Worm (Caenorhabditis elegans) whole organism, young adult: ENCODE measurements around the gene str-85.

Source experiments
- F52B5.7 ChIP-seq: sonication (generic microtip); optimal IDR thresholded peaks from 2 replicates; lab custom pipeline; 2016; ENCODE audit warnings: mild to moderate bottlenecking, missing genetic modification characterization, missing compliant biosample characterization
- ceh-27 ChIP-seq: fragments of 200-800 bp; sonication (Bioruptor generic); optimal IDR thresholded peaks from 2 replicates; lab custom pipeline; 2018; ENCODE audit warnings: mild to moderate bottlenecking, missing genetic modification characterization, moderate library complexity, missing compliant biosample characterization
- lin-35 ChIP-seq, 3 experiments: fragments of 150-350 bp in 2 of 3; sonication (generic microtip) in 1 of 3; optimal IDR thresholded peaks; 2 replicates each; lab custom pipeline; 2014 to 2018; ENCODE audit warnings: missing biosample characterization in 3 of 3, missing genetic modification characterization in 3 of 3, missing genetic modification reagents in 3 of 3
- lin-40 ChIP-seq: sonication (generic microtip); optimal IDR thresholded peaks from 2 replicates; lab custom pipeline; 2016; ENCODE audit warnings: missing genetic modification characterization, mild to moderate bottlenecking, missing compliant biosample characterization, missing genotype, missing genetic modification reagents
- lsy-27 ChIP-seq: sonication (generic microtip); optimal IDR thresholded peaks from 2 replicates; lab custom pipeline; 2017; ENCODE audit warnings: missing genetic modification characterization, mild to moderate bottlenecking, missing compliant biosample characterization, antibody characterized with exemption, missing genotype, borderline replicate concordance; ENCODE audit not compliant: insufficient read depth
- nfya-2 ChIP-seq: fragments of 200-800 bp; sonication (Bioruptor generic); IDR thresholded peaks from 2 replicates; pipeline ENCODE4 v1.3.6; 2022; ENCODE audit warnings: missing genetic modification reagents, missing genetic modification characterization, missing compliant biosample characterization
- nhr-179 ChIP-seq: sonication (generic microtip); optimal IDR thresholded peaks from 2 replicates; lab custom pipeline; 2016; ENCODE audit warnings: mild to moderate bottlenecking, missing genetic modification characterization, missing compliant biosample characterization
- snpc-4 ChIP-seq, 5 experiments: fragments of 150-350 bp in 1 of 5; sonication (generic microtip) in 4 of 5; optimal IDR thresholded peaks; 2 replicates each; lab custom pipeline; 2014 to 2018; ENCODE audit warnings: missing genetic modification characterization in 5 of 5, missing biosample characterization in 3 of 5, antibody characterized with exemption in 2 of 5, mild to moderate bottlenecking in 2 of 5, missing compliant biosample characterization in 2 of 5, missing genotype in 2 of 5, moderate library complexity in 2 of 5, missing genetic modification reagents in 1 of 5
- unc-62 ChIP-seq: fragments of 150-350 bp; optimal IDR thresholded peaks from 2 replicates; lab custom pipeline; 2014; ENCODE audit warnings: missing biosample characterization, missing genetic modification reagents, missing genetic modification characterization

DNA sequence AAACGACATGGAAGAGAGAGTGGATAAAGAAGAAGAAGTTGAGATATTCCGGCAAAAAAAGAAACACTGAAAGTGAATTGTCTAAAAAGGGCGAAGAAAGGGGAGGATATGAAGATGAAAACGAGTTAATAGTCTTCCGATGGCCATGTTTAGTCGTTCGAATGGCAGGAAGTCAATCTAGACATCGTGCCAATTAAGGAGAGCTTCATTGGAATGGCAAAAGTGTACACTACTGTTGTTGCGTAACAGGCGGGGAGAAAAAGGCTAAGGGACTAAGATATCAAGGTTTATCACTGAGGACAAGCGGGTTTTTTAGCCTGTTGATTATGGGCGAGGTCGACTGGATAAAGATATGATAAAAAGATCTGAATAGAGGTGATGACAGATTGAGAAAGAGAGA, 39.5 kb downstream of the str-85 start:
- no peak for TF ChIP-seq lsy-27 (tag; lab: Kevin White, UChicago)
- no peak for TF ChIP-seq F52B5.7 (tag; lab: Kevin White, UChicago)
- no peak for TF ChIP-seq nfya-2 (GFP tag; lab: Robert Waterston, UW)
- TF ChIP-seq lin-40 (tag; lab: Kevin White, UChicago) = no peak
- no peak for TF ChIP-seq nhr-179 (tag; lab: Kevin White, UChicago)
- no peak for TF ChIP-seq unc-62 (GFP tag; lab: Kevin White, UChicago)
- TF ChIP-seq snpc-4 (GFP tag; optimal IDR thresholded peaks at IDR 0.05; lab: Kevin White, UChicago) = no peak
- TF ChIP-seq snpc-4 (tag; optimal IDR thresholded peaks at IDR 0.05; lab: Kevin White, UChicago) = no peak
- TF ChIP-seq lin-35 (GFP tag; optimal IDR thresholded peaks at IDR 0.05; lab: Kevin White, UChicago) = no peak
- TF ChIP-seq ceh-27 (GFP tag; lab: Kevin White, UChicago) = no peak
